Worm (Caenorhabditis elegans) whole organism, L3 larva: ENCODE data around the gene fipr-8.

ENCODE experiments used
- R02D3.7 ChIP-seq: fragments of 150-350 bp; optimal IDR thresholded peaks from 2 replicates; lab custom pipeline; 2014; ENCODE audit warnings: missing biosample characterization, missing genetic modification characterization
- ZK546.5 ChIP-seq: sonication (generic microtip); optimal IDR thresholded peaks from 2 replicates; lab custom pipeline; 2017; ENCODE audit warnings: missing biosample characterization, missing genetic modification characterization
- aly-2 ChIP-seq: fragments of 150-350 bp; optimal IDR thresholded peaks from 2 replicates; lab custom pipeline; 2014; ENCODE audit warnings: missing biosample characterization, missing genetic modification characterization
- ama-1 ChIP-seq: fragments of 150-350 bp; optimal IDR thresholded peaks from 2 replicates; lab custom pipeline; 2018
- ceh-16 ChIP-seq: sonication (generic microtip); optimal IDR thresholded peaks from 2 replicates; lab custom pipeline; 2017; ENCODE audit warnings: missing biosample characterization, missing genetic modification characterization
- ceh-28 ChIP-seq: fragments of 150-350 bp; optimal IDR thresholded peaks from 2 replicates; lab custom pipeline; 2014; ENCODE audit warnings: missing biosample characterization, missing genetic modification reagents, missing genetic modification characterization
- ceh-82 ChIP-seq: fragments of 150-350 bp; optimal IDR thresholded peaks from 2 replicates; lab custom pipeline; 2014; ENCODE audit warnings: missing biosample characterization, missing genetic modification characterization
- ceh-9 ChIP-seq: sonication (generic microtip); optimal IDR thresholded peaks from 2 replicates; lab custom pipeline; 2018; ENCODE audit warnings: missing biosample characterization, missing genetic modification characterization
- daf-12 ChIP-seq: fragments of 150-350 bp; optimal IDR thresholded peaks from 2 replicates; lab custom pipeline; 2014; ENCODE audit warnings: missing biosample characterization, missing genetic modification reagents, missing genetic modification characterization
- egl-27 ChIP-seq: sonication (generic microtip); optimal IDR thresholded peaks from 4 replicates; lab custom pipeline; 2017; ENCODE audit warnings: missing biosample characterization, missing genetic modification reagents, missing genetic modification characterization
- egl-5 ChIP-seq: fragments of 150-350 bp; optimal IDR thresholded peaks from 2 replicates; lab custom pipeline; 2017; ENCODE audit warnings: missing biosample characterization, missing genetic modification reagents, missing genetic modification characterization, inconsistent platforms
- elt-1 ChIP-seq: fragments of 150-350 bp; optimal IDR thresholded peaks from 2 replicates; lab custom pipeline; 2014; ENCODE audit warnings: missing biosample characterization, missing genetic modification characterization
- elt-2 ChIP-seq: sonication (generic microtip); optimal IDR thresholded peaks from 2 replicates; lab custom pipeline; 2016; ENCODE audit warnings: missing genetic modification reagents, mild to moderate bottlenecking, missing genetic modification characterization, missing compliant biosample characterization
- elt-3 ChIP-seq, 3 experiments: fragments of 150-350 bp in 1 of 3; sonication (generic microtip) in 2 of 3; optimal IDR thresholded peaks; 2 replicates in 2 of 3; 4 replicates in 1 of 3; lab custom pipeline; 2014 to 2017; ENCODE audit warnings: missing biosample characterization in 3 of 3, missing genetic modification characterization in 3 of 3
- eor-1 ChIP-seq, 2 experiments: fragments of 150-350 bp; optimal IDR thresholded peaks; 2 replicates each; lab custom pipeline; 2014 to 2018; ENCODE audit warnings: missing biosample characterization in 2 of 2, missing genetic modification characterization in 2 of 2
- fkh-10 ChIP-seq: sonication (generic microtip); optimal IDR thresholded peaks from 2 replicates; lab custom pipeline; 2017; ENCODE audit warnings: missing biosample characterization, missing genetic modification reagents, missing genetic modification characterization
- fkh-2 ChIP-seq: fragments of 150-350 bp; optimal IDR thresholded peaks from 2 replicates; lab custom pipeline; 2014; ENCODE audit warnings: missing biosample characterization, missing genetic modification reagents, missing genetic modification characterization
- fos-1 ChIP-seq: fragments of 150-350 bp; optimal IDR thresholded peaks from 2 replicates; lab custom pipeline; 2014; ENCODE audit warnings: missing biosample characterization, missing genetic modification characterization
- hmg-11 ChIP-seq: sonication (generic microtip); optimal IDR thresholded peaks from 2 replicates; lab custom pipeline; 2016; ENCODE audit warnings: missing genetic modification characterization, missing compliant biosample characterization
- jun-1 ChIP-seq: fragments of 150-350 bp; optimal IDR thresholded peaks from 2 replicates; lab custom pipeline; 2014; ENCODE audit warnings: missing biosample characterization, missing genetic modification reagents, missing genetic modification characterization
- lin-15B ChIP-seq: fragments of 150-350 bp; optimal IDR thresholded peaks from 2 replicates; lab custom pipeline; 2014; ENCODE audit warnings: missing biosample characterization, missing genetic modification characterization
- lin-39 ChIP-seq: fragments of 150-350 bp; optimal IDR thresholded peaks from 2 replicates; lab custom pipeline; 2018; ENCODE audit warnings: missing biosample characterization, missing genetic modification reagents, missing genetic modification characterization
- lsy-12 ChIP-seq: sonication (generic microtip); optimal IDR thresholded peaks from 2 replicates; lab custom pipeline; 2016; ENCODE audit warnings: mild to moderate bottlenecking, missing genetic modification characterization, missing compliant biosample characterization
- mdl-1 ChIP-seq: fragments of 150-350 bp; optimal IDR thresholded peaks from 2 replicates; lab custom pipeline; 2014; ENCODE audit warnings: missing biosample characterization, missing genetic modification characterization
- mml-1 ChIP-seq: fragments of 150-350 bp; sonication (generic microtip); optimal IDR thresholded peaks from 3 replicates; lab custom pipeline; 2014; ENCODE audit warnings: missing biosample characterization, missing genetic modification characterization
- nfya-1 ChIP-seq: sonication (generic microtip); optimal IDR thresholded peaks from 2 replicates; lab custom pipeline; 2017; ENCODE audit warnings: missing genetic modification characterization, mild to moderate bottlenecking, missing compliant biosample characterization, antibody characterized with exemption, moderate library complexity; ENCODE audit not compliant: insufficient read depth
- nhr-11 ChIP-seq: fragments of 150-350 bp; optimal IDR thresholded peaks from 2 replicates; lab custom pipeline; 2014; ENCODE audit warnings: missing biosample characterization, missing genetic modification characterization
- nhr-12 ChIP-seq: fragments of 150-350 bp; optimal IDR thresholded peaks from 2 replicates; lab custom pipeline; 2014; ENCODE audit warnings: missing biosample characterization, missing genetic modification characterization
- nhr-23 ChIP-seq: fragments of 150-350 bp; optimal IDR thresholded peaks from 2 replicates; lab custom pipeline; 2014; ENCODE audit warnings: missing biosample characterization, missing genetic modification reagents, missing genetic modification characterization
- nhr-237 ChIP-seq: fragments of 150-350 bp; optimal IDR thresholded peaks from 2 replicates; lab custom pipeline; 2014; ENCODE audit warnings: missing biosample characterization, missing genetic modification characterization
- nhr-25 ChIP-seq: sonication (generic microtip); optimal IDR thresholded peaks from 2 replicates; lab custom pipeline; 2017; ENCODE audit warnings: missing biosample characterization, missing genetic modification characterization
- nhr-28 ChIP-seq: fragments of 150-350 bp; optimal IDR thresholded peaks from 2 replicates; lab custom pipeline; 2014; ENCODE audit warnings: missing biosample characterization, missing genetic modification characterization
- nhr-43 ChIP-seq: sonication (generic microtip); optimal IDR thresholded peaks from 2 replicates; lab custom pipeline; 2016; ENCODE audit warnings: mild to moderate bottlenecking, missing genetic modification characterization, missing compliant biosample characterization; ENCODE audit not compliant: poor library complexity, severe bottlenecking
- nhr-67 ChIP-seq: fragments of 150-350 bp; optimal IDR thresholded peaks from 2 replicates; lab custom pipeline; 2014; ENCODE audit warnings: missing biosample characterization, missing genetic modification characterization
- nhr-76 ChIP-seq: fragments of 150-350 bp; sonication (generic microtip); optimal IDR thresholded peaks from 5 replicates; lab custom pipeline; 2014; ENCODE audit warnings: missing biosample characterization, missing genetic modification characterization
- nhr-77 ChIP-seq: fragments of 150-350 bp; optimal IDR thresholded peaks from 2 replicates; lab custom pipeline; 2014; ENCODE audit warnings: missing biosample characterization, missing genetic modification characterization
- pha-4 ChIP-seq: fragments of 150-350 bp; optimal IDR thresholded peaks from 2 replicates; lab custom pipeline; 2014; ENCODE audit warnings: missing biosample characterization, missing genetic modification reagents, missing genetic modification characterization
- pqm-1 ChIP-seq: fragments of 150-350 bp; optimal IDR thresholded peaks from 2 replicates; lab custom pipeline; 2017; ENCODE audit warnings: missing biosample characterization, missing genetic modification characterization, inconsistent platforms
- sea-2 ChIP-seq: fragments of 150-350 bp; sonication (generic microtip); optimal IDR thresholded peaks from 4 replicates; lab custom pipeline; 2014; ENCODE audit warnings: missing biosample characterization, missing genetic modification reagents, missing genetic modification characterization
- skn-1 ChIP-seq: fragments of 150-350 bp; optimal IDR thresholded peaks from 2 replicates; lab custom pipeline; 2014; ENCODE audit warnings: missing biosample characterization, missing genetic modification characterization
- snpc-4 ChIP-seq: fragments of 150-350 bp; optimal IDR thresholded peaks from 2 replicates; lab custom pipeline; 2014; ENCODE audit warnings: missing biosample characterization, missing genetic modification characterization
- tbx-2 ChIP-seq: sonication (generic microtip); optimal IDR thresholded peaks from 2 replicates; lab custom pipeline; 2016; ENCODE audit warnings: mild to moderate bottlenecking, missing genetic modification characterization, missing compliant biosample characterization
- unc-39 ChIP-seq: sonication (generic microtip); optimal IDR thresholded peaks from 4 replicates; lab custom pipeline; 2017; ENCODE audit warnings: missing biosample characterization, missing genetic modification characterization
- unc-62 ChIP-seq: fragments of 150-350 bp; sonication (generic microtip); optimal IDR thresholded peaks from 4 replicates; lab custom pipeline; 2014; ENCODE audit warnings: missing biosample characterization, missing genetic modification reagents, missing genetic modification characterization
- zag-1 ChIP-seq: fragments of 150-350 bp; optimal IDR thresholded peaks from 2 replicates; lab custom pipeline; 2014; ENCODE audit warnings: missing biosample characterization, missing genetic modification characterization
- ztf-11 ChIP-seq: fragments of 150-350 bp; optimal IDR thresholded peaks from 2 replicates; lab custom pipeline; 2014; ENCODE audit warnings: missing biosample characterization, missing genetic modification characterization
- ztf-4 ChIP-seq: fragments of 150-350 bp; optimal IDR thresholded peaks from 2 replicates; lab custom pipeline; 2014; ENCODE audit warnings: missing biosample characterization, missing genetic modification characterization

fipr-8 gene

DNA sequence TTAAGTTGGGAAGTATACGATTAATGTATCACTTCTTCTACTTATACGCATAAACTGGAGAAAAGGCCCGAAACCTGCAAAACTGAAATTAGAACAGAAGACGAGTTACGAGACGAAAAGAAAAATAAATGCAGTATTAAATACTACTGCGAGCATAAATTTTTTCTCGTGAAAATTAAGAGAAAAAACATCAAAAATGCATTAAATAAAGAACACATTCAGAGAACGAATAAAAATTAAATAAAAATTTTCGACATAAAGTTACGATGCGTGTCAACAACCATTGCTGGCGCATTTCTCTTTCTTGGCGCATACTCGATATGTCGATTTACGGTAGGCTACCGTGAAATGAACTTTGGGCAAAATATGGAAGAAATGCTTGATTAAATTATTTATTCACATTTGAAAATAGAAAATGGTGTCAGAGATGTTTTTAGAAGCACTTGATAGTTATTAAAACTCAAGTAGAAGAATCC, 34.9 kb downstream of the fipr-8 start, which contains the start of the genes ZK856.19 and ZK856.11 (continued):
- TF ChIP-seq jun-1, result peak; percentile 39
- no peak for TF ChIP-seq mml-1 (tag; lab: Kevin White, UChicago)
- peak; percentile 86 for TF ChIP-seq R02D3.7
- TF ChIP-seq ceh-82 (tag; lab: Kevin White, UChicago), result no peak
- TF ChIP-seq unc-62 (GFP tag; lab: Kevin White, UChicago), result no peak
- no peak for TF ChIP-seq nhr-76 (tag; lab: Kevin White, UChicago)
- no peak for TF ChIP-seq daf-12
- TF ChIP-seq nfya-1 (tag; lab: Kevin White, UChicago), result peak; percentile 61

DNA sequence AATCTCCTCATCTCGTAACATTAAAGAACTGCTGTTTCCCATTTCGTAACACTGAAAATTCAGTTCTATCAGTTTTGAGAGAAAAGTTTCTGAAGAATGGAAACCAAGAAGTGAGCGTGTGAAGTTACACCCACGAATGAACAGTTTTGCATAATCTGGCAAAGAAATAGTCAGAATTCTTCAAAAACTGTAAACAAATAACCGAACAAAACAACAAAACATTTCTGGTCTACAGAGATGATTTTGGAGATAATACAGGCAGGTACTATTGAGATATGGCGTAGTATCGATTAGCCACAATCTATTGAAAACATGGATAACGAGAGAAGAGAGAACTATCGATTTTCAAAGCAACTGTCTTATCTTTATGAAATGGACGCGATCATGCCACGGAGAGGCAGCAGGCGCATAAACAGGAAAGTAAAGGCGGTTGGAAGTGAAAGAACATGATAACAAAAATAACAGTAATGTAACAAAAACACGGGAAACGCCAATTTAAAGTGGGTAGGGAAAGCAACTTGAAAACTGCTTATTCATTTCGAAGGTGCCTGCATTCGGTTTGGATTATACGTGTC, 36.2 kb downstream of the fipr-8 start, which contains the start of gene chpf-1:
chpf-1 (minus strand) TSS at position 51 of the 575 bp plus-strand sequence.
- TF ChIP-seq mml-1 (tag; lab: Kevin White, UChicago), result no peak
- TF ChIP-seq nhr-237 (tag; lab: Kevin White, UChicago), result no peak
- no peak for TF ChIP-seq zag-1
- TF ChIP-seq nhr-67 (tag; lab: Kevin White, UChicago), result no peak
- no peak for TF ChIP-seq fos-1 (tag; lab: Kevin White, UChicago)
- TF ChIP-seq mdl-1, result no peak
- TF ChIP-seq ama-1 (lab: Kevin White, UChicago), result no peak
- no peak for TF ChIP-seq nhr-25 (tag; lab: Kevin White, UChicago)
- TF ChIP-seq ceh-28 (tag; lab: Kevin White, UChicago), result peak; percentile 86
- no peak for TF ChIP-seq fkh-2 (tag; lab: Kevin White, UChicago)
- peak in 1 of 3 experiments; percentile 14 for TF ChIP-seq elt-3 (tag; optimal IDR thresholded peaks at IDR 0.05; lab: Kevin White, UChicago)
- no peak for TF ChIP-seq lin-15B (tag; lab: Kevin White, UChicago)
- TF ChIP-seq ceh-9 (tag; lab: Kevin White, UChicago), result no peak
- no peak for TF ChIP-seq eor-1 (tag; optimal IDR thresholded peaks at IDR 0.05; lab: Kevin White, UChicago)
- TF ChIP-seq nhr-77, result no peak
- TF ChIP-seq jun-1, result no peak
- TF ChIP-seq ceh-16, result no peak
- peak; percentile 42 for TF ChIP-seq nhr-23
- no peak for TF ChIP-seq unc-39 (tag; lab: Kevin White, UChicago)
- no peak for TF ChIP-seq lsy-12 (tag; lab: Kevin White, UChicago)
- TF ChIP-seq egl-5, result no peak
- no peak for TF ChIP-seq R02D3.7
- no peak for TF ChIP-seq fkh-10
- TF ChIP-seq pqm-1 (tag; lab: Kevin White, UChicago), result peak; percentile 91
- no peak for TF ChIP-seq nfya-1 (tag; lab: Kevin White, UChicago)
- TF ChIP-seq ztf-11 (tag; lab: Kevin White, UChicago), result no peak
- no peak for TF ChIP-seq daf-12
- TF ChIP-seq nhr-28 (tag; lab: Kevin White, UChicago), result no peak
- no peak for TF ChIP-seq ceh-82 (tag; lab: Kevin White, UChicago)
- no peak for TF ChIP-seq unc-62 (GFP tag; lab: Kevin White, UChicago)
- TF ChIP-seq egl-27 (tag; lab: Kevin White, UChicago), result no peak
- TF ChIP-seq nhr-76 (tag; lab: Kevin White, UChicago), result no peak
- TF ChIP-seq ZK546.5 (tag; lab: Kevin White, UChicago), result no peak
- no peak for TF ChIP-seq nhr-11
- TF ChIP-seq elt-1 (tag; lab: Kevin White, UChicago), result no peak
- no peak for TF ChIP-seq hmg-11 (tag; lab: Kevin White, UChicago)
- TF ChIP-seq tbx-2 (tag; lab: Kevin White, UChicago), result no peak
- TF ChIP-seq ztf-4 (tag; lab: Kevin White, UChicago), result no peak
- no peak for TF ChIP-seq sea-2 (GFP tag; lab: Kevin White, UChicago)
- no peak for TF ChIP-seq lin-39 (tag; lab: Kevin White, UChicago)
- peak; percentile 34 for TF ChIP-seq nhr-43 (tag; lab: Kevin White, UChicago)
- TF ChIP-seq pha-4 (tag; lab: Kevin White, UChicago), result no peak
- no peak for TF ChIP-seq nhr-12
- TF ChIP-seq snpc-4, result peak; percentile 41
- TF ChIP-seq aly-2, result no peak
- TF ChIP-seq skn-1 (tag; lab: Kevin White, UChicago), result no peak
- peak; percentile 77 for TF ChIP-seq elt-2 (tag; lab: Kevin White, UChicago)
